Fruit fly (Drosophila melanogaster): ENCODE results near the gene CG31624.

CG31624 gene

dm6 chr2L:21234388-21234984, 34.3 kb upstream of the CG31624 start (continued):
- TF ChIP-seq Kr (GFP tag; optimal IDR thresholded peaks at IDR 0.05), result no peak
- peak; percentile 5 for TF ChIP-seq Ets65A (GFP tag)
- no peak for TF ChIP-seq Six4 (GFP tag; optimal IDR thresholded peaks at IDR 0.05)
- TF ChIP-seq corto (GFP tag; optimal IDR thresholded peaks at IDR 0.05), result no peak
- TF ChIP-seq CG3847 (GFP tag; IDR thresholded peaks at IDR 0.05), result 0 out of 2 replicates have a peak, but pooled peaks have one; percentile 14
- TF ChIP-seq CG2889 (GFP tag; IDR thresholded peaks at IDR 0.05), result no peak
- no peak for TF ChIP-seq CG16863 (GFP tag; optimal IDR thresholded peaks at IDR 0.05)
- no peak for TF ChIP-seq CoRest (tag; optimal IDR thresholded peaks at IDR 0.05)
- no peak for TF ChIP-seq ara (GFP tag; IDR thresholded peaks at IDR 0.05)
- TF ChIP-seq CG4360 (GFP tag; IDR thresholded peaks at IDR 0.05), result 0 out of 2 replicates have a peak, but pooled peaks have one; percentile 8
- no peak for TF ChIP-seq CG15601 (tag; optimal IDR thresholded peaks at IDR 0.05)
- no peak for TF ChIP-seq CG7987 (GFP tag; optimal IDR thresholded peaks at IDR 0.05)

DNA sequence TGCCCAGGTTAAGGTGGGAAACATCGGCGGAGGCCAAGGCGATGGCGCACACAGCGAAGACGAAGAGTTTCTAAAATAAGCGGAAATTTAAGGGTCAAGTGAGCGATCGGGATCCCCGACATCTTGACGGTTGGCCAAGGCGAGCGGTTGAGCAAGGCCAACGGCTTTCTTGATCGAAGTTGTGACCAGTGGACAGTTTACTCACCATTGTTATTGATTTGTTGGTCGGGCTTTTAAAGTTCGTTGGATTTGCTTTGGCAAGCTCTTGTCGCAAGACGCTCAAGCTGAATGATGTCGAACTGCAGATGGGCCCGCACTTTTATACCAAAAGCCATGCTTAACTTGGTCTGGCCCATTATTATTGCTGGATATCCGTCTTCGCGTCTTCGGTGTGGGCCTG, 33.3 kb upstream of the CG31624 start:
- TF ChIP-seq HLHmδ (GFP tag; optimal IDR thresholded peaks at IDR 0.05) (no peak), CG9797 (GFP tag; optimal IDR thresholded peaks at IDR 0.05) (no peak), twi (tag; optimal IDR thresholded peaks at IDR 0.05) (no peak), CG13123 (GFP tag; optimal IDR thresholded peaks at IDR 0.05) (no peak), CG3281 (GFP tag; optimal IDR thresholded peaks at IDR 0.05) (no peak), nerfin-1 (tag; optimal IDR thresholded peaks at IDR 0.05) (no peak), pzg (GFP tag; optimal IDR thresholded peaks at IDR 0.05) (no peak), gce (GFP tag; IDR thresholded peaks at IDR 0.05) (no peak), br (optimal IDR thresholded peaks at IDR 0.05) (no peak), CG9727 (GFP tag; optimal IDR thresholded peaks at IDR 0.05) (no peak), ftz-f1 (GFP tag; optimal IDR thresholded peaks at IDR 0.05) (peak; percentile 16), CG12219 (GFP tag; optimal IDR thresholded peaks at IDR 0.05) (no peak), Med (GFP tag) (peak; percentile 52), CG11093 (GFP tag; IDR thresholded peaks at IDR 0.05) (no peak), sna (GFP tag; IDR thresholded peaks at IDR 0.05; ENCODE audit: partially characterized antibody) (no peak), CG12104 (GFP tag; optimal IDR thresholded peaks at IDR 0.05) (no peak), CG3407 (GFP tag; optimal IDR thresholded peaks at IDR 0.05) (no peak), gem (tag; optimal IDR thresholded peaks at IDR 0.05) (no peak), Pdp1 (GFP tag; optimal IDR thresholded peaks at IDR 0.05) (no peak), Ets65A (GFP tag) (no peak), CG2199 (GFP tag; IDR thresholded peaks at IDR 0.05) (0 out of 3 replicates have a peak, but pooled peaks have one; percentile 56), chm (GFP tag; IDR thresholded peaks at IDR 0.05) (0 out of 2 replicates have a peak, but pooled peaks have one; percentile 32), CG7963 (GFP tag; IDR thresholded peaks at IDR 0.05; ENCODE audit: partially characterized antibody) (no peak), CG2889 (GFP tag; IDR thresholded peaks at IDR 0.05) (0 out of 3 replicates have a peak, but pooled peaks have one; percentile 5), pros (GFP tag; optimal IDR thresholded peaks at IDR 0.05) (peak; percentile 96), crol (GFP tag; IDR thresholded peaks at IDR 0.05) (no peak), Taf1 (GFP tag; IDR thresholded peaks at IDR 0.05) (no peak), CG3065 (GFP tag; optimal IDR thresholded peaks at IDR 0.05) (no peak), onecut (GFP tag; IDR thresholded peaks at IDR 0.05) (peak; percentile 27; the same call in 1 of the 2 replicates), CG17385 (GFP tag; optimal IDR thresholded peaks at IDR 0.05) (no peak), eyg (GFP tag; optimal IDR thresholded peaks at IDR 0.05) (no peak), NK7.1 (GFP tag; optimal IDR thresholded peaks at IDR 0.05) (no peak), bowl (GFP tag; IDR thresholded peaks at IDR 0.05) (peak; percentile 22; the same call in 1 of the 2 replicates), CG31441 (GFP tag; IDR thresholded peaks at IDR 0.05) (no peak)
